2 fruit fly cellular contexts compared by ENCODE assay signal in the genomic region with DNA sequence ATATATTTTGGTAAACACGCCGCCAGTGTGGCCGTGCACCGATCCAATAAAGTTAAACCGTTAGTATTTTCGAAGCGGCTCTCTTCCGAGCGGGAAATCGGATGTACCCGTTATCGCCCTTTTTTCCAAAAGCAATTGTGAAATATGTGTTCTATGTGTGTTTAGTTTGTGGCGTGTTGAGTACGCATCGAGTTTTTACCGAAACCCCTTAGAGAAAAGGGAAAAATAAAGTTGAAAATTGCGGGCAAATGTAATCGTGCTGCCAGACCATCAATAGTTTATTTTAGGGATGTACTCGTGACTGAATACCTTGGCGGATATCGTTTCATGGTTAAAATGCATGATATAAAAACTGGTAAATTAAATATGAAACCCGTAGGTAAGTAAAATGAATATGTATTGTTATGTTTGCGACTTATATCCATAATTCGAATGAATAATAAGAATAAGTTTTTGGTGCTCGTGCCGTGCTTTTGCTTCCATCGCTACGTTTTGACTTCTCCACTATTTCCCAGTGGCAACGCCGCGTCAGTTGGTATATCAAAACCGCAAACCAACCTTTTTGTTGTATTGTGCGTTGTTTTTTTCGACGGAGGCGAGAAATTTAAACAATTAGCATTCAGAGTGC.
TF ChIP-seq lines count a peak whose summit lies in the region.

Gene Mettl2, minus strand, starts transcription at position 51 of the 628 bp plus-strand sequence.
Gene Bgb, plus strand, starts transcription at position 527 of the 628 bp plus-strand sequence.

TF ChIP-seq in whole organism, embryonic, 481 proteins besides CTCF, POLR2A, EP300 and RAD21 (continued from another document and continues in another):
- peak; percentile 46 for TF ChIP-seq pb (GFP tag; optimal IDR thresholded peaks at IDR 0.05; lab: Kevin White, UChicago)
- peak; percentile 80 for TF ChIP-seq CG18599 (GFP tag; optimal IDR thresholded peaks at IDR 0.05; lab: Kevin White, UChicago)
- no peak for TF ChIP-seq scrt (GFP tag; optimal IDR thresholded peaks at IDR 0.05; lab: Kevin White, UChicago)
- peak; percentile 74 for TF ChIP-seq CG1792 (GFP tag; optimal IDR thresholded peaks at IDR 0.05; lab: Kevin White, UChicago)
- TF ChIP-seq dimm (GFP tag; IDR thresholded peaks at IDR 0.05; lab: Robert Waterston, UW) = no peak
- TF ChIP-seq CG4328 (GFP tag; optimal IDR thresholded peaks at IDR 0.05; lab: Kevin White, UChicago) = peak; percentile 59
- TF ChIP-seq aop (GFP tag; IDR thresholded peaks at IDR 0.05; lab: Robert Waterston, UW) = no peak
- peak; percentile 76 for TF ChIP-seq CG13424 (tag; optimal IDR thresholded peaks at IDR 0.05; lab: Kevin White, UChicago)
- peak; percentile 90 for TF ChIP-seq lilli (GFP tag; optimal IDR thresholded peaks at IDR 0.05; lab: Kevin White, UChicago)
- no peak for TF ChIP-seq CG12769 (tag; optimal IDR thresholded peaks at IDR 0.05; lab: Kevin White, UChicago)
- no peak for TF ChIP-seq Hr39 (optimal IDR thresholded peaks at IDR 0.05; lab: Kevin White, UChicago)
- peak; percentile 71; the same call in 2 of the 3 replicates for TF ChIP-seq jigr1 (GFP tag; IDR thresholded peaks at IDR 0.05; lab: Robert Waterston, UW)
- TF ChIP-seq CG8359 (GFP tag; optimal IDR thresholded peaks at IDR 0.05; lab: Kevin White, UChicago; ENCODE audit: borderline replicate concordance) = peak; percentile 24
- peak; percentile 84 for TF ChIP-seq CG16813 (GFP tag; IDR thresholded peaks at IDR 0.05; lab: Robert Waterston, UW; ENCODE audit: partially characterized antibody)
- TF ChIP-seq nerfin-1 (tag; optimal IDR thresholded peaks at IDR 0.05; lab: Kevin White, UChicago) = peak; percentile 54
- TF ChIP-seq CG14710 (tag; optimal IDR thresholded peaks at IDR 0.05; lab: Kevin White, UChicago) = peak; percentile 89
- TF ChIP-seq Meics (GFP tag; optimal IDR thresholded peaks at IDR 0.05; lab: Kevin White, UChicago) = peak; percentile 75
- TF ChIP-seq CG2120 (GFP tag; optimal IDR thresholded peaks at IDR 0.05; lab: Kevin White, UChicago) = peak; percentile 88
- TF ChIP-seq dysf (GFP tag; IDR thresholded peaks at IDR 0.05; lab: Robert Waterston, UW) = peak; percentile 87
- TF ChIP-seq CG11398 (GFP tag; optimal IDR thresholded peaks at IDR 0.05; lab: Kevin White, UChicago) = no peak
- TF ChIP-seq pnt (GFP tag; optimal IDR thresholded peaks at IDR 0.05; lab: Kevin White, UChicago) = peak; percentile 90
- no peak for TF ChIP-seq CG12071 (GFP tag; optimal IDR thresholded peaks at IDR 0.05; lab: Kevin White, UChicago)
- peak; percentile 25 for TF ChIP-seq kni (GFP tag; optimal IDR thresholded peaks at IDR 0.05; lab: Kevin White, UChicago)
- peak; percentile 2 for TF ChIP-seq CG7928 (GFP tag; optimal IDR thresholded peaks at IDR 0.05; lab: Kevin White, UChicago)
- peak; percentile 84 for TF ChIP-seq CG7839 (tag; optimal IDR thresholded peaks at IDR 0.05; lab: Kevin White, UChicago)
- TF ChIP-seq dm (GFP tag; optimal IDR thresholded peaks at IDR 0.05; lab: Kevin White, UChicago) = peak; percentile 35
- TF ChIP-seq CG15601 (tag; optimal IDR thresholded peaks at IDR 0.05; lab: Kevin White, UChicago) = no peak
- TF ChIP-seq CG3407 (GFP tag; optimal IDR thresholded peaks at IDR 0.05; lab: Kevin White, UChicago) = peak; percentile 18
- TF ChIP-seq CG17361 (GFP tag; IDR thresholded peaks at IDR 0.05; lab: Robert Waterston, UW) = peak; percentile 91
- peak; percentile 80 for TF ChIP-seq maf-S (GFP tag; optimal IDR thresholded peaks at IDR 0.05; lab: Kevin White, UChicago)
- TF ChIP-seq CG13287 (GFP tag; IDR thresholded peaks at IDR 0.05; lab: Robert Waterston, UW; ENCODE audit: partially characterized antibody) = peak; percentile 83
- TF ChIP-seq CG3065 (GFP tag; optimal IDR thresholded peaks at IDR 0.05; lab: Kevin White, UChicago) = peak; percentile 0
- TF ChIP-seq lov (optimal IDR thresholded peaks at IDR 0.05; lab: Kevin White, UChicago) = no peak
- 0 out of 3 replicates have a peak, but pooled peaks have one; percentile 29 for TF ChIP-seq lov (GFP tag; IDR thresholded peaks at IDR 0.05; lab: Robert Waterston, UW)
- TF ChIP-seq Fer1 (GFP tag; optimal IDR thresholded peaks at IDR 0.05; lab: Kevin White, UChicago) = peak; percentile 58
- TF ChIP-seq fu2 (GFP tag; optimal IDR thresholded peaks at IDR 0.05; lab: Kevin White, UChicago) = peak; percentile 71
- TF ChIP-seq phol (tag; optimal IDR thresholded peaks at IDR 0.05; lab: Kevin White, UChicago) = peak; percentile 87
- TF ChIP-seq CG4360 (GFP tag; IDR thresholded peaks at IDR 0.05; lab: Robert Waterston, UW) = peak; percentile 76
- TF ChIP-seq CG31441 (GFP tag; IDR thresholded peaks at IDR 0.05; lab: Robert Waterston, UW) = peak; percentile 74
- peak; percentile 67 for TF ChIP-seq croc (GFP tag; conservative IDR thresholded peaks at IDR 0.05; lab: Robert Waterston, UW)
- TF ChIP-seq insv (GFP tag; optimal IDR thresholded peaks at IDR 0.05; lab: Kevin White, UChicago) = no peak
- TF ChIP-seq CG11696 (GFP tag; IDR thresholded peaks at IDR 0.05; lab: Robert Waterston, UW) = 0 out of 2 replicates have a peak, but pooled peaks have one; percentile 29
- TF ChIP-seq Nf-YA (GFP tag; IDR thresholded peaks at IDR 0.05; lab: Robert Waterston, UW) = no peak
- no peak for TF ChIP-seq CG1024 (GFP tag; IDR thresholded peaks at IDR 0.05; lab: Robert Waterston, UW)
- TF ChIP-seq CG12391 (tag; optimal IDR thresholded peaks at IDR 0.05; lab: Kevin White, UChicago) = peak; percentile 75
- peak; percentile 51 for TF ChIP-seq MBD-R2 (GFP tag; IDR thresholded peaks at IDR 0.05; lab: Robert Waterston, UW)
- TF ChIP-seq ci (GFP tag; IDR thresholded peaks at IDR 0.05; lab: Robert Waterston, UW) = peak; percentile 66; the same call in 2 of the 3 replicates
- peak; percentile 98 for TF ChIP-seq Ets65A (GFP tag; lab: Kevin White, UChicago)
- peak; percentile 72 for TF ChIP-seq HLH3B (GFP tag; IDR thresholded peaks at IDR 0.05; lab: Robert Waterston, UW)
- TF ChIP-seq CG10565 (GFP tag; optimal IDR thresholded peaks at IDR 0.05; lab: Kevin White, UChicago) = peak; percentile 1
- peak; percentile 40; the same call in 1 of the 2 replicates for TF ChIP-seq dan (GFP tag; IDR thresholded peaks at IDR 0.05; lab: Robert Waterston, UW)
- peak; percentile 42 for TF ChIP-seq stwl (tag; optimal IDR thresholded peaks at IDR 0.05; lab: Kevin White, UChicago)
- TF ChIP-seq CG30020 (tag; optimal IDR thresholded peaks at IDR 0.05; lab: Kevin White, UChicago) = peak; percentile 57
- peak in 1 of 2 experiments; percentile 90 for TF ChIP-seq Pdp1 (GFP tag; optimal IDR thresholded peaks at IDR 0.05; lab: Kevin White, UChicago)
- peak; percentile 60 for TF ChIP-seq H2.0 (GFP tag; IDR thresholded peaks at IDR 0.05; lab: Robert Waterston, UW)
- no peak for TF ChIP-seq usp (GFP tag; optimal IDR thresholded peaks at IDR 0.05; lab: Kevin White, UChicago)
- peak; percentile 1 for TF ChIP-seq CG2202 (tag; optimal IDR thresholded peaks at IDR 0.05; lab: Kevin White, UChicago)
- peak; percentile 81 for TF ChIP-seq CG9609 (GFP tag; optimal IDR thresholded peaks at IDR 0.05; lab: Kevin White, UChicago)
- TF ChIP-seq Spps (tag; optimal IDR thresholded peaks at IDR 0.05; lab: Kevin White, UChicago) = peak; percentile 65
- TF ChIP-seq bsh (GFP tag; optimal IDR thresholded peaks at IDR 0.05; lab: Kevin White, UChicago) = peak in 1 of 2 experiments; percentile 67
- TF ChIP-seq Oli (tag; optimal IDR thresholded peaks at IDR 0.05; lab: Kevin White, UChicago) = peak; percentile 66

TF ChIP-seq in whole organism, prepupa, 60 proteins besides CTCF, POLR2A, EP300 and RAD21 (continued from another document):
- TF ChIP-seq salr (GFP tag; optimal IDR thresholded peaks at IDR 0.05; lab: Kevin White, UChicago) (peak in 1 of 2 experiments; percentile 29), lz (GFP tag; optimal IDR thresholded peaks at IDR 0.05; lab: Kevin White, UChicago) (peak; percentile 89), esn (GFP tag; optimal IDR thresholded peaks at IDR 0.05; lab: Kevin White, UChicago) (peak; percentile 85), cyc (GFP tag; optimal IDR thresholded peaks at IDR 0.05; lab: Kevin White, UChicago) (peak; percentile 88), spab (GFP tag; optimal IDR thresholded peaks at IDR 0.05; lab: Kevin White, UChicago) (no peak), Sox102F (GFP tag; optimal IDR thresholded peaks at IDR 0.05; lab: Kevin White, UChicago) (no peak), achi (GFP tag; optimal IDR thresholded peaks at IDR 0.05; lab: Kevin White, UChicago) (peak; percentile 73), CG9139 (GFP tag; optimal IDR thresholded peaks at IDR 0.05; lab: Kevin White, UChicago) (peak; percentile 6), CG4318 (GFP tag; optimal IDR thresholded peaks at IDR 0.05; lab: Kevin White, UChicago) (no peak), CG10669 (GFP tag; optimal IDR thresholded peaks at IDR 0.05; lab: Kevin White, UChicago) (no peak), CG6163 (GFP tag; IDR thresholded peaks at IDR 0.05; lab: Robert Waterston, UW) (peak; percentile 83)
